Worm (Caenorhabditis elegans): Measurements from ENCODE around the gene Y69E1A.5.

- TF ChIP-seq fos-1 (tag; optimal IDR thresholded peaks at IDR 0.05) (peak; percentile 79), aly-2 (tag; optimal IDR thresholded peaks at IDR 0.05) (no peak), ceh-16 (tag; optimal IDR thresholded peaks at IDR 0.05) (no peak), ztf-11 (tag; optimal IDR thresholded peaks at IDR 0.05) (no peak), snpc-4 (tag; optimal IDR thresholded peaks at IDR 0.05) (peak; percentile 78), zag-1 (tag; optimal IDR thresholded peaks at IDR 0.05) (no peak), nhr-67 (tag; optimal IDR thresholded peaks at IDR 0.05) (no peak), ceh-82 (tag; optimal IDR thresholded peaks at IDR 0.05) (peak; percentile 63), nhr-11 (tag; optimal IDR thresholded peaks at IDR 0.05) (peak; percentile 90), elt-3 (tag; optimal IDR thresholded peaks at IDR 0.05) (peak in 2 of 3 experiments; percentile 33 to 49), mdl-1 (tag; optimal IDR thresholded peaks at IDR 0.05) (peak; percentile 90), fkh-10 (GFP tag; optimal IDR thresholded peaks at IDR 0.05) (peak; percentile 44), nhr-76 (tag; optimal IDR thresholded peaks at IDR 0.05) (no peak)
These were observed 21.5 kb downstream of the Y69E1A.5 start, which contains the start of gene lgg-2 for ce11 chrIV:10935853-10936491.

Data from whole organism, L3 larva.